Worm (Caenorhabditis elegans): ENCODE measurements around the gene memi-2.
"Not testable (repeated sequence)": the region's sequence is repeated elsewhere in the genome, so short reads cannot be mapped to it uniquely, and the experiment has no call there.

DNA sequence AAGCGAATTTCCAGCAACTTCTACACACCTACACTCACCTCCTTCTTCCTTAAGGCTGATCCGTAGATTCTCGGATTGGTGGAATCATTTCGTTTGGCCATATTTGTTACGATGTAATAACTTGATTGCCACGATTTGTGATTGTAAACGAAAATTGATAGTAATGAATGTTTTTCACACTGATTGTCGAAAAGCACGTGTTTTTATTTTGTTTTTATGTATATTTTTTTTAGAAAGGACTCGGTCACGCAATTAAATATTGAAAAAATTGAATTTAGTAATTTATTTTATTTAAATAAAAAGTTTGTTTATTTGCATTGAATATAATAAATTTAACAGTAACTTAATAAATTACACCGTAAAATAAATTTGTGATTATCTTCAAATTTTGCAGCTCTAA is 33.6 kb upstream of the memi-2 start, which contains the start of gene K09B11.5:
- TF ChIP-seq ets-4 (GFP tag; optimal IDR thresholded peaks at IDR 0.05); unc-62 (GFP tag; optimal IDR thresholded peaks at IDR 0.05); efl-1 (GFP tag; optimal IDR thresholded peaks at IDR 0.05); F33H1.4 (GFP tag; IDR thresholded peaks at IDR 0.05); madf-3 (GFP tag; IDR thresholded peaks at IDR 0.05); bed-1 (GFP tag; IDR thresholded peaks at IDR 0.05); ekl-4 (GFP tag; IDR thresholded peaks at IDR 0.05); ztf-25 (GFP tag; IDR thresholded peaks at IDR 0.05): not testable (repeated sequence)

Measured in whole organism, young adult.